Fruit fly (Drosophila melanogaster) whole organism, embryonic: Measurements from ENCODE around the gene Pax.

Experiments
- CG2875 ChIP-seq: fragments of 200-800 bp; sonication (Bioruptor generic); optimal IDR thresholded peaks from 2 replicates; lab custom pipeline; 2017; ENCODE audit warnings: missing biosample characterization, mild to moderate bottlenecking, missing genetic modification characterization, missing genetic modification reagents
- CG32532 ChIP-seq: fragments of 200-800 bp; sonication (Bioruptor generic); IDR thresholded peaks from 2 replicates; pipeline ENCODE4 v1.3.6; 2022; ENCODE audit warnings: missing biosample characterization, missing genetic modification characterization
- CG7372 ChIP-seq: fragments of 200-800 bp; sonication (Bioruptor generic); IDR thresholded peaks from 2 replicates; pipeline ENCODE4 v1.3.6; 2022; ENCODE audit warnings: missing biosample characterization, missing genetic modification characterization
- E2f2 ChIP-seq: fragments of 200-800 bp; sonication (Bioruptor generic); IDR thresholded peaks from 2 replicates; pipeline ENCODE4 v1.3.6; 2022; ENCODE audit warnings: missing biosample characterization, missing genetic modification characterization
- HmgD ChIP-seq: fragments of 200-800 bp; sonication (Bioruptor generic); optimal IDR thresholded peaks from 3 replicates; lab custom pipeline; 2016; ENCODE audit warnings: missing biosample characterization, missing genetic modification characterization

DNA sequence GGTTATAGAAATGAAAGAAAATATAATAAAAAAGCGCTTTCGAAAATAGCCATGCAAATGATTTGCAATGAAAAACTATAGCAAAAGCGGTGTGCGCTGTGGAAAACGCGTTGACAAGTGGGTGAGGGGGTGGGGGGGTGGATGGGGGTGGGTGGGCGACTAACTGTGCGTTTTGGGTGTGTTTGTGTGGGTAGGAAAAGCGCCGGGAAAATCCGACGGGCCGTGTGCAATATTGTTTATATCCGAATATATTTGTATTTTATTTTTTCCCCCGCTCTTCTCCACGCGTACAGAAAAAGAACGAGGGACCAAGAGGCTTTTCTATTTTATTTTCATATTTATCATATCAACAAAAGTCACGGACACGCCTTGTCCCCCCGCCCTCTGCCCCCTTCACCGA lies 20.0 kb downstream of the Pax start:
- TF ChIP-seq HmgD (GFP tag; lab: Kevin White, UChicago) (no peak), CG7372 (no peak), E2f2 (GFP tag; lab: Robert Waterston, UW) (no peak), CG2875 (GFP tag; lab: Kevin White, UChicago) (no peak), CG32532 (GFP tag; lab: Robert Waterston, UW) (no peak)
